Fruit fly (Drosophila melanogaster) whole organism, embryonic: Measurements from ENCODE around the gene Bx42.
A peak's percentile ranks its signal among the peaks of the same experiment; 100 is the strongest.

Experiments used
- Aef1 ChIP-seq: fragments of 200-800 bp; sonication (Bioruptor generic); IDR thresholded peaks from 3 replicates; pipeline ENCODE4 v1.3.6; 2022; ENCODE audit warnings: missing biosample characterization, missing genetic modification characterization
- BEAF-32 ChIP-seq: fragments of 200-800 bp; sonication (Bioruptor generic); optimal IDR thresholded peaks from 3 replicates; lab custom pipeline; 2017; ENCODE audit warnings: missing biosample characterization, missing genetic modification characterization, mild to moderate bottlenecking, moderate library complexity, missing genetic modification reagents
- CG10209 ChIP-seq: fragments of 200-800 bp; sonication (Bioruptor generic); optimal IDR thresholded peaks from 3 replicates; lab custom pipeline; 2017; ENCODE audit warnings: missing biosample characterization, mild to moderate bottlenecking, missing genetic modification characterization, missing genetic modification reagents
- CG12391 ChIP-seq: fragments of 200-800 bp; sonication (Bioruptor generic); optimal IDR thresholded peaks from 3 replicates; lab custom pipeline; 2018; ENCODE audit warnings: missing biosample characterization, mild to moderate bottlenecking, missing genetic modification characterization, moderate library complexity
- CG13775 ChIP-seq: fragments of 200-800 bp; sonication (Bioruptor generic); optimal IDR thresholded peaks from 3 replicates; lab custom pipeline; 2017; ENCODE audit warnings: missing biosample characterization, mild to moderate bottlenecking, missing genetic modification characterization
- CG15479 ChIP-seq: fragments of 200-800 bp; sonication (Bioruptor generic); optimal IDR thresholded peaks from 3 replicates; lab custom pipeline; 2019; ENCODE audit warnings: missing biosample characterization, mild to moderate bottlenecking, missing genetic modification characterization, moderate library complexity
- CG2199 ChIP-seq: fragments of 200-800 bp; sonication (Bioruptor generic); IDR thresholded peaks from 3 replicates; pipeline ENCODE4 v1.3.6; 2022; ENCODE audit warnings: missing biosample characterization, missing genetic modification characterization
- CG7556 ChIP-seq: fragments of 200-800 bp; sonication (Bioruptor generic); optimal IDR thresholded peaks from 2 replicates; lab custom pipeline; 2017; ENCODE audit warnings: missing biosample characterization, mild to moderate bottlenecking, missing genetic modification characterization
- CG9817 ChIP-seq: fragments of 200-800 bp; sonication (Bioruptor generic); optimal IDR thresholded peaks from 2 replicates; lab custom pipeline; 2018; ENCODE audit warnings: missing biosample characterization, mild to moderate bottlenecking, missing genetic modification characterization, moderate library complexity
- Dll ChIP-seq: fragments of 200-800 bp; sonication (Bioruptor generic); IDR thresholded peaks from 4 replicates; pipeline ENCODE4 v1.3.6; 2022; ENCODE audit warnings: missing biosample characterization, missing genetic modification characterization; ENCODE audit not compliant: partially characterized antibody
- Doc2 ChIP-seq: fragments of 200-800 bp; sonication (Bioruptor generic); IDR thresholded peaks from 2 replicates; pipeline ENCODE4 v1.3.6; 2022; ENCODE audit warnings: missing biosample characterization, missing genetic modification characterization
- Med ChIP-seq: fragments of 200-800 bp; sonication (Bioruptor generic); peaks from one replicate; lab custom pipeline; 2016; ENCODE audit warnings: missing biosample characterization, missing genetic modification characterization, mild to moderate bottlenecking, inconsistent platforms, moderate library complexity
- Optix ChIP-seq: fragments of 200-800 bp; sonication (Bioruptor generic); IDR thresholded peaks from 3 replicates; pipeline ENCODE4 v1.3.6; 2022; ENCODE audit warnings: missing biosample characterization, missing genetic modification characterization
- Scr ChIP-seq: fragments of 200-800 bp; sonication (Bioruptor generic); IDR thresholded peaks from 2 replicates; pipeline ENCODE4 v1.3.6; 2022; ENCODE audit warnings: missing biosample characterization, missing genetic modification characterization; ENCODE audit not compliant: partially characterized antibody
- Sry-δ ChIP-seq: fragments of 200-800 bp; sonication (Bioruptor generic); optimal IDR thresholded peaks from 2 replicates; lab custom pipeline; 2016; ENCODE audit warnings: missing biosample characterization, missing genetic modification characterization
- TFAM ChIP-seq: fragments of 200-800 bp; sonication (Bioruptor generic); optimal IDR thresholded peaks from 2 replicates; lab custom pipeline; 2017; ENCODE audit warnings: missing biosample characterization, missing genetic modification characterization, inconsistent platforms
- YL-1 ChIP-seq: fragments of 200-800 bp; sonication (Bioruptor generic); optimal IDR thresholded peaks from 3 replicates; lab custom pipeline; 2017; ENCODE audit warnings: missing biosample characterization, mild to moderate bottlenecking, missing genetic modification characterization
- abd-A ChIP-seq: fragments of 200-800 bp; sonication (Bioruptor generic); optimal IDR thresholded peaks from 3 replicates; lab custom pipeline; 2019; ENCODE audit warnings: missing biosample characterization, mild to moderate bottlenecking, missing genetic modification characterization, moderate library complexity
- amos ChIP-seq: fragments of 200-800 bp; sonication (Bioruptor generic); IDR thresholded peaks from 2 replicates; pipeline ENCODE4 v1.3.6; 2022; ENCODE audit warnings: missing biosample characterization, missing genetic modification characterization; ENCODE audit not compliant: partially characterized antibody
- ap ChIP-seq: fragments of 200-800 bp; sonication (Bioruptor generic); IDR thresholded peaks from 2 replicates; pipeline ENCODE4 v1.3.6; 2022; ENCODE audit warnings: missing biosample characterization, missing genetic modification characterization
- bsh ChIP-seq, 2 experiments: fragments of 200-800 bp; sonication (Bioruptor generic); optimal IDR thresholded peaks; 2 replicates each; lab custom pipeline; 2017 to 2018; ENCODE audit warnings: mild to moderate bottlenecking in 2 of 2, missing biosample characterization in 2 of 2, missing genetic modification characterization in 2 of 2, moderate library complexity in 1 of 2
- cad ChIP-seq: fragments of >200 bp; optimal IDR thresholded peaks from 2 replicates; lab custom pipeline; 2017; ENCODE audit warnings: missing biosample characterization, missing genetic modification characterization
- chinmo ChIP-seq: fragments of 200-800 bp; sonication (Bioruptor generic); IDR thresholded peaks from 4 replicates; pipeline ENCODE4 v1.3.6; 2022; ENCODE audit warnings: missing biosample characterization, missing genetic modification characterization; ENCODE audit not compliant: partially characterized antibody
- ci ChIP-seq: fragments of 200-800 bp; sonication (Bioruptor generic); IDR thresholded peaks from 3 replicates; pipeline ENCODE4 v1.3.6; 2022; ENCODE audit warnings: missing biosample characterization, missing genetic modification characterization
- en ChIP-seq: fragments of 200-800 bp; sonication (Bioruptor generic); optimal IDR thresholded peaks from 2 replicates; lab custom pipeline; 2016; ENCODE audit warnings: missing biosample characterization, missing genetic modification characterization
- eve ChIP-seq, 2 experiments: fragments of >200 bp; optimal IDR thresholded peaks; 2 replicates each; lab custom pipeline; 2017; ENCODE audit warnings: missing biosample characterization in 2 of 2, missing genetic modification characterization in 2 of 2
- eyg ChIP-seq: fragments of 200-800 bp; sonication (Bioruptor generic); optimal IDR thresholded peaks from 3 replicates; lab custom pipeline; 2016; ENCODE audit warnings: missing biosample characterization, missing genetic modification characterization
- fd64A ChIP-seq: fragments of 200-800 bp; sonication (Bioruptor generic); optimal IDR thresholded peaks from 3 replicates; lab custom pipeline; 2018; ENCODE audit warnings: missing biosample characterization, mild to moderate bottlenecking, missing genetic modification characterization
- ftz-f1 ChIP-seq: fragments of 200-800 bp; sonication (Bioruptor generic); optimal IDR thresholded peaks from 2 replicates; lab custom pipeline; 2016; ENCODE audit warnings: missing biosample characterization, missing genetic modification characterization
- gem ChIP-seq: fragments of 200-800 bp; sonication (Bioruptor generic); optimal IDR thresholded peaks from 2 replicates; lab custom pipeline; 2019; ENCODE audit warnings: missing biosample characterization, mild to moderate bottlenecking, missing genetic modification characterization, moderate library complexity
- grau ChIP-seq: fragments of 200-800 bp; optimal IDR thresholded peaks from 3 replicates; lab custom pipeline; 2019; ENCODE audit warnings: missing biosample characterization, mild to moderate bottlenecking, missing genetic modification characterization, moderate library complexity
- gsb-n ChIP-seq: fragments of 200-800 bp; sonication (Bioruptor generic); optimal IDR thresholded peaks from 3 replicates; lab custom pipeline; 2018; ENCODE audit warnings: missing biosample characterization, mild to moderate bottlenecking, missing genetic modification characterization
- kni ChIP-seq: fragments of 200-800 bp; sonication (Bioruptor generic); optimal IDR thresholded peaks from 3 replicates; lab custom pipeline; 2017; ENCODE audit warnings: mild to moderate bottlenecking, missing biosample characterization, missing genetic modification reagents, missing genetic modification characterization
- oc ChIP-seq: fragments of 200-800 bp; sonication (Bioruptor generic); optimal IDR thresholded peaks from 2 replicates; lab custom pipeline; 2018; ENCODE audit warnings: missing biosample characterization, mild to moderate bottlenecking, missing genetic modification characterization, moderate library complexity
- pita ChIP-seq: fragments of 200-800 bp; sonication (Bioruptor generic); optimal IDR thresholded peaks from 2 replicates; lab custom pipeline; 2017; ENCODE audit warnings: missing biosample characterization, mild to moderate bottlenecking, missing genetic modification characterization
- pros ChIP-seq: fragments of 200-800 bp; sonication (Bioruptor generic); optimal IDR thresholded peaks from 3 replicates; lab custom pipeline; 2019; ENCODE audit warnings: missing biosample characterization, mild to moderate bottlenecking, missing genetic modification characterization, moderate library complexity
- row ChIP-seq: fragments of 200-800 bp; sonication (Bioruptor generic); IDR thresholded peaks from 3 replicates; pipeline ENCODE4 v1.3.6; 2022; ENCODE audit warnings: missing biosample characterization, missing genetic modification characterization
- sens ChIP-seq: fragments of 200-800 bp; sonication (Bioruptor generic); peaks from one replicate; lab custom pipeline; 2016; ENCODE audit warnings: missing biosample characterization, missing genetic modification characterization
- sqz ChIP-seq: fragments of 200-800 bp; sonication (Bioruptor generic); optimal IDR thresholded peaks from 3 replicates; lab custom pipeline; 2018; ENCODE audit warnings: missing biosample characterization, mild to moderate bottlenecking, missing genetic modification characterization
- tll ChIP-seq, 2 experiments: fragments of 200-800 bp in 1 of 2; fragments of >200 bp in 1 of 2; sonication (Bioruptor generic) in 1 of 2; optimal IDR thresholded peaks; 2 replicates each; lab custom pipeline; 2017 to 2019; ENCODE audit warnings: missing biosample characterization in 2 of 2, missing genetic modification characterization in 2 of 2, mild to moderate bottlenecking in 1 of 2, moderate library complexity in 1 of 2
- ttk ChIP-seq: fragments of 200-800 bp; sonication (Bioruptor generic); IDR thresholded peaks from 2 replicates; pipeline ENCODE4 v2.1.2; 2022; ENCODE audit warnings: missing biosample characterization, missing genetic modification characterization
- twi ChIP-seq: fragments of 200-800 bp; optimal IDR thresholded peaks from 2 replicates; lab custom pipeline; 2019; ENCODE audit warnings: missing biosample characterization, mild to moderate bottlenecking, missing genetic modification characterization, moderate library complexity
- zen ChIP-seq: fragments of 200-800 bp; sonication (Bioruptor generic); optimal IDR thresholded peaks from 3 replicates; lab custom pipeline; 2018; ENCODE audit warnings: missing biosample characterization, mild to moderate bottlenecking, missing genetic modification characterization, moderate library complexity
- zf30C ChIP-seq: fragments of 200-800 bp; sonication (Bioruptor generic); optimal IDR thresholded peaks from 3 replicates; lab custom pipeline; 2018; ENCODE audit warnings: missing biosample characterization, mild to moderate bottlenecking, missing genetic modification characterization

The Bx42 gene

dm6 chrX:9129436-9129835, 23.0 kb upstream of the Bx42 start:
- TF ChIP-seq CG13775 (no peak), chinmo (GFP tag; lab: Robert Waterston, UW) (no peak), eyg (GFP tag; lab: Kevin White, UChicago) (no peak), cad (GFP tag; lab: Kevin White, UChicago) (peak; percentile 81), TFAM (GFP tag; lab: Kevin White, UChicago) (no peak), en (GFP tag; lab: Kevin White, UChicago) (no peak), CG10209 (GFP tag; lab: Kevin White, UChicago) (no peak), abd-A (tag; lab: Kevin White, UChicago) (no peak), Med (GFP tag; lab: Kevin White, UChicago) (peak; percentile 35), ftz-f1 (no peak), ap (GFP tag; lab: Robert Waterston, UW) (no peak), zf30C (peak; percentile 73), eve (GFP tag; optimal IDR thresholded peaks at IDR 0.05; lab: Kevin White, UChicago) (peak in 1 of 2 experiments; percentile 50), amos (GFP tag; lab: Robert Waterston, UW) (no peak), pita (GFP tag; lab: Kevin White, UChicago) (no peak), Aef1 (GFP tag; lab: Robert Waterston, UW) (no peak), tll (GFP tag; optimal IDR thresholded peaks at IDR 0.05; lab: Kevin White, UChicago) (peak in 1 of 2 experiments; percentile 81), twi (tag; lab: Kevin White, UChicago) (peak; percentile 68), zen (tag; lab: Kevin White, UChicago) (peak; percentile 42), Doc2 (GFP tag; lab: Robert Waterston, UW) (no peak), row (0 out of 3 replicates have a peak, but pooled peaks have one; percentile 5), CG9817 (no peak), grau (tag; lab: Kevin White, UChicago) (peak; percentile 1), CG2199 (0 out of 3 replicates have a peak, but pooled peaks have one; percentile 22), CG7556 (GFP tag; lab: Kevin White, UChicago) (peak; percentile 1), gem (tag; lab: Kevin White, UChicago) (peak; percentile 9), bsh (GFP tag; optimal IDR thresholded peaks at IDR 0.05; lab: Kevin White, UChicago) (no peak), CG12391 (tag; lab: Kevin White, UChicago) (no peak), CG15479 (GFP tag; lab: Kevin White, UChicago) (peak; percentile 64), kni (no peak)

- peak; percentile 33 for TF ChIP-seq pros (GFP tag; lab: Kevin White, UChicago)
- TF ChIP-seq sqz, result peak; percentile 13
- TF ChIP-seq ci (GFP tag; lab: Robert Waterston, UW), result 0 out of 3 replicates have a peak, but pooled peaks have one; percentile 44
- peak; percentile 84 for TF ChIP-seq gsb-n (tag; lab: Kevin White, UChicago)
- TF ChIP-seq sens (GFP tag; lab: Kevin White, UChicago), result peak; percentile 52
- TF ChIP-seq oc, result peak; percentile 16
- TF ChIP-seq Sry-δ (GFP tag; lab: Kevin White, UChicago), result peak; percentile 47
- peak; percentile 38; the same call in 2 of the 3 replicates for TF ChIP-seq row
- no peak for TF ChIP-seq YL-1
- peak; percentile 47 for TF ChIP-seq BEAF-32 (GFP tag; lab: Kevin White, UChicago)
- TF ChIP-seq ttk (GFP tag; lab: Robert Waterston, UW), result no peak
- peak; percentile 54 for TF ChIP-seq abd-A (tag; lab: Kevin White, UChicago)
- TF ChIP-seq fd64A, result no peak
- TF ChIP-seq Optix (GFP tag; lab: Robert Waterston, UW), result no peak
- 0 out of 2 replicates have a peak, but pooled peaks have one; percentile 38 for TF ChIP-seq Scr (GFP tag; lab: Robert Waterston, UW)
- peak; percentile 48; the same call in 2 of the 4 replicates for TF ChIP-seq Dll
These were observed 21.5 kb upstream of the Bx42 start for dm6 chrX:9128012-9128280.
